Worm (Caenorhabditis elegans) whole organism, L4 larva: ENCODE data around the gene F23A7.3.

Experiments
- F10B5.3 ChIP-seq: sonication (generic microtip); optimal IDR thresholded peaks from 2 replicates; lab custom pipeline; 2016; ENCODE audit warnings: mild to moderate bottlenecking, missing genetic modification characterization, missing compliant biosample characterization
- F26F4.8 ChIP-seq: fragments of 200-800 bp; sonication (Bioruptor generic); conservative IDR thresholded peaks from 2 replicates; pipeline ENCODE4 v1.3.6; 2022; ENCODE audit warnings: missing genetic modification characterization, missing compliant biosample characterization
- F37D6.2 ChIP-seq: sonication (generic microtip); optimal IDR thresholded peaks from 2 replicates; lab custom pipeline; 2016; ENCODE audit warnings: mild to moderate bottlenecking, missing genetic modification characterization, missing compliant biosample characterization
- F44E2.7 ChIP-seq: fragments of 200-800 bp; sonication (Bioruptor generic); IDR thresholded peaks from 2 replicates; pipeline ENCODE4 v2.1.2; 2022; ENCODE audit warnings: missing genetic modification characterization, missing compliant biosample characterization
- F49E8.2 ChIP-seq: sonication (generic microtip); optimal IDR thresholded peaks from 2 replicates; lab custom pipeline; 2016; ENCODE audit warnings: missing compliant biosample characterization, mild to moderate bottlenecking, missing genetic modification characterization, borderline replicate concordance
- R02D3.7 ChIP-seq: fragments of 150-350 bp; sonication (generic microtip); optimal IDR thresholded peaks from 3 replicates; lab custom pipeline; 2014; ENCODE audit warnings: missing biosample characterization, missing genetic modification characterization
- Y105C5A.15 ChIP-seq: fragments of 200-800 bp; sonication (Bioruptor generic); IDR thresholded peaks from 2 replicates; pipeline ENCODE4 v1.3.6; 2022; ENCODE audit warnings: missing genetic modification characterization, missing compliant biosample characterization
- Y48G9A.11 ChIP-seq: fragments of 200-800 bp; sonication (Bioruptor generic); IDR thresholded peaks from 2 replicates; pipeline ENCODE4 v1.3.6; 2022; ENCODE audit warnings: missing genetic modification reagents, missing genetic modification characterization, missing compliant biosample characterization
- Y5F2A.4 ChIP-seq: fragments of 200-800 bp; sonication (Bioruptor generic); optimal IDR thresholded peaks from 2 replicates; lab custom pipeline; 2018; ENCODE audit warnings: mild to moderate bottlenecking, missing genetic modification characterization, missing compliant biosample characterization
- aha-1 ChIP-seq: fragments of 150-350 bp; peaks from one replicate; lab custom pipeline; 2014; ENCODE audit warnings: missing biosample characterization, missing genetic modification characterization
- arid-1 ChIP-seq: fragments of 200-800 bp; sonication (Bioruptor generic); conservative IDR thresholded peaks from 2 replicates; pipeline ENCODE4 v1.3.6; 2022; ENCODE audit warnings: missing genetic modification reagents, missing genetic modification characterization, missing compliant biosample characterization
- attf-4 ChIP-seq: sonication (generic microtip); optimal IDR thresholded peaks from 3 replicates; lab custom pipeline; 2017; ENCODE audit warnings: missing biosample characterization, missing genetic modification characterization
- ceh-28 ChIP-seq: fragments of 150-350 bp; optimal IDR thresholded peaks from 2 replicates; lab custom pipeline; 2014; ENCODE audit warnings: missing biosample characterization, missing genetic modification reagents, missing genetic modification characterization
- ceh-32 ChIP-seq: sonication (generic microtip); optimal IDR thresholded peaks from 2 replicates; lab custom pipeline; 2016; ENCODE audit warnings: mild to moderate bottlenecking, missing genetic modification characterization, missing compliant biosample characterization; ENCODE audit not compliant: poor library complexity
- ceh-62 ChIP-seq: sonication (generic microtip); optimal IDR thresholded peaks from 2 replicates; lab custom pipeline; 2017; ENCODE audit warnings: missing biosample characterization, missing genetic modification characterization
- ceh-82 ChIP-seq: sonication (generic microtip); optimal IDR thresholded peaks from 2 replicates; lab custom pipeline; 2017; ENCODE audit warnings: missing biosample characterization, missing genetic modification characterization
- ces-1 ChIP-seq: fragments of 150-350 bp; sonication (generic microtip); optimal IDR thresholded peaks from 4 replicates; lab custom pipeline; 2014; ENCODE audit warnings: missing biosample characterization, missing genetic modification reagents, missing genetic modification characterization
- cey-2 ChIP-seq: sonication (generic microtip); optimal IDR thresholded peaks from 3 replicates; lab custom pipeline; 2017; ENCODE audit warnings: missing genetic modification characterization, mild to moderate bottlenecking, missing compliant biosample characterization, antibody characterized with exemption, borderline replicate concordance; ENCODE audit not compliant: insufficient read depth
- daf-12 ChIP-seq: fragments of 150-350 bp; optimal IDR thresholded peaks from 2 replicates; lab custom pipeline; 2014; ENCODE audit warnings: missing biosample characterization, missing genetic modification reagents, missing genetic modification characterization
- daf-8 ChIP-seq: fragments of 200-800 bp; sonication (Bioruptor generic); IDR thresholded peaks from 2 replicates; pipeline ENCODE4 v1.3.6; 2022; ENCODE audit warnings: missing genetic modification characterization, missing compliant biosample characterization
- dpl-1 ChIP-seq: fragments of 150-350 bp; optimal IDR thresholded peaks from 2 replicates; lab custom pipeline; 2014; ENCODE audit warnings: missing biosample characterization, missing genetic modification reagents, missing genetic modification characterization
- duxl-1 ChIP-seq: sonication (generic microtip); optimal IDR thresholded peaks from 2 replicates; lab custom pipeline; 2016; ENCODE audit warnings: mild to moderate bottlenecking, missing genetic modification characterization, moderate library complexity, missing compliant biosample characterization; ENCODE audit not compliant: poor library complexity
- dve-1 ChIP-seq: sonication (generic microtip); optimal IDR thresholded peaks from 2 replicates; lab custom pipeline; 2017; ENCODE audit warnings: antibody characterized with exemption, mild to moderate bottlenecking, missing genetic modification characterization, missing compliant biosample characterization; ENCODE audit not compliant: insufficient read depth
- egl-27 ChIP-seq: sonication (generic microtip); optimal IDR thresholded peaks from 3 replicates; lab custom pipeline; 2017; ENCODE audit warnings: missing biosample characterization, missing genetic modification reagents, missing genetic modification characterization
- egl-43 ChIP-seq: fragments of 200-800 bp; sonication (Bioruptor generic); IDR thresholded peaks from 2 replicates; pipeline ENCODE4 v1.3.6; 2022; ENCODE audit warnings: missing genetic modification reagents, missing genetic modification characterization, missing compliant biosample characterization
- fos-1 ChIP-seq: fragments of 150-350 bp; optimal IDR thresholded peaks from 2 replicates; lab custom pipeline; 2014; ENCODE audit warnings: missing biosample characterization, missing genetic modification characterization
- hif-1 ChIP-seq, 2 experiments: sonication (generic microtip); optimal IDR thresholded peaks; 2 replicates each; lab custom pipeline; 2016 to 2017; ENCODE audit warnings: missing compliant biosample characterization in 2 of 2, missing genetic modification characterization in 2 of 2, missing genetic modification reagents in 2 of 2, missing genotype in 2 of 2, mild to moderate bottlenecking in 1 of 2
- jun-1 ChIP-seq: fragments of 150-350 bp; optimal IDR thresholded peaks from 2 replicates; lab custom pipeline; 2014; ENCODE audit warnings: missing biosample characterization, missing genetic modification reagents, missing genetic modification characterization
- lin-15B ChIP-seq: fragments of 150-350 bp; sonication (generic microtip); optimal IDR thresholded peaks from 3 replicates; lab custom pipeline; 2014; ENCODE audit warnings: missing biosample characterization, missing genetic modification characterization
- lin-29 ChIP-seq: fragments of 200-800 bp; sonication (Bioruptor generic); IDR thresholded peaks from 2 replicates; pipeline ENCODE4 v1.3.6; 2022; ENCODE audit warnings: missing genetic modification reagents, missing genetic modification characterization, missing compliant biosample characterization
- lin-39 ChIP-seq: fragments of 150-350 bp; optimal IDR thresholded peaks from 2 replicates; lab custom pipeline; 2014; ENCODE audit warnings: missing biosample characterization, missing genetic modification reagents, missing genetic modification characterization
- lsy-2 ChIP-seq, 2 experiments: fragments of 150-350 bp in 1 of 2; sonication (generic microtip) in 1 of 2; optimal IDR thresholded peaks; 2 replicates each; lab custom pipeline; 2014 to 2017; ENCODE audit warnings: missing biosample characterization in 2 of 2, missing genetic modification characterization in 2 of 2
- madf-5 ChIP-seq, 2 experiments: fragments of 200-800 bp; sonication (Bioruptor generic); IDR thresholded peaks; 2 replicates each; pipeline ENCODE4 v1.3.6; 2022; ENCODE audit warnings: missing compliant biosample characterization in 2 of 2, missing genetic modification characterization in 2 of 2
- mdl-1 ChIP-seq, 2 experiments: fragments of 150-350 bp in 1 of 2; sonication (generic microtip) in 1 of 2; optimal IDR thresholded peaks; 2 replicates each; lab custom pipeline; 2014 to 2017; ENCODE audit warnings: missing biosample characterization in 2 of 2, missing genetic modification characterization in 2 of 2
- mxl-3 ChIP-seq: fragments of 200-800 bp; sonication (Bioruptor generic); optimal IDR thresholded peaks from 2 replicates; lab custom pipeline; 2018; ENCODE audit warnings: mild to moderate bottlenecking, missing genetic modification characterization, missing compliant biosample characterization
- nhr-111 ChIP-seq: fragments of 200-800 bp; sonication (Bioruptor generic); optimal IDR thresholded peaks from 2 replicates; lab custom pipeline; 2018; ENCODE audit warnings: mild to moderate bottlenecking, missing genetic modification characterization, missing compliant biosample characterization
- nhr-237 ChIP-seq: sonication (generic microtip); optimal IDR thresholded peaks from 2 replicates; lab custom pipeline; 2017; ENCODE audit warnings: missing biosample characterization, missing genetic modification characterization
- nhr-28 ChIP-seq: fragments of 150-350 bp; optimal IDR thresholded peaks from 2 replicates; lab custom pipeline; 2014; ENCODE audit warnings: missing biosample characterization, missing genetic modification characterization
- nhr-41 ChIP-seq: fragments of 200-800 bp; sonication (Bioruptor generic); IDR thresholded peaks from 2 replicates; pipeline ENCODE4 v1.3.6; 2022; ENCODE audit warnings: missing genetic modification reagents, missing genetic modification characterization, missing compliant biosample characterization
- nhr-6 ChIP-seq: fragments of 150-350 bp; optimal IDR thresholded peaks from 2 replicates; lab custom pipeline; 2014; ENCODE audit warnings: missing biosample characterization, missing genetic modification characterization
- nhr-76 ChIP-seq: fragments of 150-350 bp; optimal IDR thresholded peaks from 2 replicates; lab custom pipeline; 2014; ENCODE audit warnings: missing biosample characterization, missing genetic modification characterization
- nhr-77 ChIP-seq: fragments of 150-350 bp; optimal IDR thresholded peaks from 2 replicates; lab custom pipeline; 2014; ENCODE audit warnings: missing biosample characterization, missing genetic modification characterization
- rbr-2 ChIP-seq: sonication (generic microtip); optimal IDR thresholded peaks from 2 replicates; lab custom pipeline; 2016; ENCODE audit warnings: missing genotype, missing genetic modification characterization, missing compliant biosample characterization
- saeg-2 ChIP-seq: fragments of 200-800 bp; sonication (Bioruptor generic); IDR thresholded peaks from 2 replicates; pipeline ENCODE4 v1.3.6; 2022; ENCODE audit warnings: missing genetic modification reagents, missing genetic modification characterization, missing compliant biosample characterization
- sdz-12 ChIP-seq: fragments of 200-800 bp; sonication (Bioruptor generic); optimal IDR thresholded peaks from 2 replicates; lab custom pipeline; 2018; ENCODE audit warnings: mild to moderate bottlenecking, missing genetic modification characterization, missing compliant biosample characterization
- snpc-4 ChIP-seq: fragments of 150-350 bp; optimal IDR thresholded peaks from 2 replicates; lab custom pipeline; 2014; ENCODE audit warnings: missing biosample characterization, missing genetic modification characterization
- spr-3 ChIP-seq: fragments of 200-800 bp; sonication (Bioruptor generic); optimal IDR thresholded peaks from 2 replicates; lab custom pipeline; 2018; ENCODE audit warnings: mild to moderate bottlenecking, missing genetic modification characterization, missing compliant biosample characterization
- unc-62 ChIP-seq, 3 experiments: fragments of 150-350 bp in 1 of 3; sonication (generic microtip); optimal IDR thresholded peaks in 2 of 3; peaks in 1 of 3; 1 replicate in 1 of 3; 2 replicates in 2 of 3; lab custom pipeline; 2014 to 2017; ENCODE audit warnings: missing biosample characterization in 3 of 3, missing genetic modification characterization in 3 of 3, missing genetic modification reagents in 3 of 3, missing genotype in 1 of 3
- zfp-2 ChIP-seq: sonication (generic microtip); optimal IDR thresholded peaks from 2 replicates; lab custom pipeline; 2016; ENCODE audit warnings: mild to moderate bottlenecking, missing genetic modification characterization, missing compliant biosample characterization
- zfp-3 ChIP-seq: fragments of 200-800 bp; sonication (Bioruptor generic); conservative IDR thresholded peaks from 2 replicates; pipeline ENCODE4 v1.3.6; 2022; ENCODE audit warnings: missing genetic modification reagents, missing genetic modification characterization, missing compliant biosample characterization
- zip-11 ChIP-seq: fragments of 200-800 bp; sonication (Bioruptor generic); IDR thresholded peaks from 2 replicates; pipeline ENCODE4 v1.3.6; 2022; ENCODE audit warnings: missing genetic modification characterization, missing compliant biosample characterization
- ztf-7 ChIP-seq: fragments of 150-350 bp; optimal IDR thresholded peaks from 2 replicates; lab custom pipeline; 2014; ENCODE audit warnings: missing biosample characterization, missing genetic modification characterization

Gene F23A7.3

DNA sequence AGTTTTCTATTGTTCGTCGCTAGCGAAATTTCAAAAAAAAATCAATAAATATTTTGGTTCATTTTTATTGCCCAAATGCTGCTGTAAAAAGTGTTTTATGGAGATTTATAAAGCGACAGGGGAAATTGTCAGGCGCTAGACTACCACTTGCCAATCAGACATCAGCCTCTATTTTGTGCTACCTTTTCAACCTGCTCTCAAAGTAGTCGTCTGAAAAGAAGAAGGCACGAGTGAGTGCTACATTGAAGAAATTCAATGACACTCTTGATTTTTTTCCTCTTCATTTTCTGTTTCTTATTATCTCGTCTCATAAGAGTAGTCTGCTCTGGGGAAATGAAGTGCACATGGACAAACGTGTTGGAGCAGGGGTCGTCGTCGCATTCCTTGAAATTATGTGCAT is 13.9 kb upstream of the F23A7.3 start (continued):
- TF ChIP-seq ztf-7 (tag; lab: Kevin White, UChicago): peak; percentile 60
- TF ChIP-seq nhr-28 (tag; lab: Kevin White, UChicago): peak; percentile 42
- TF ChIP-seq ceh-32 (tag; lab: Kevin White, UChicago): no peak
- TF ChIP-seq F10B5.3 (tag; lab: Kevin White, UChicago): peak; percentile 90
- TF ChIP-seq ceh-82 (tag; lab: Kevin White, UChicago): no peak
- peak; percentile 47; the same call in 1 of the 2 replicates for TF ChIP-seq lin-29 (GFP tag; lab: Robert Waterston, UW)
- no peak for TF ChIP-seq Y48G9A.11 (GFP tag; lab: Robert Waterston, UW)
- TF ChIP-seq ceh-62 (tag; lab: Kevin White, UChicago): no peak
- no peak for TF ChIP-seq nhr-237 (tag; lab: Kevin White, UChicago)
- TF ChIP-seq zfp-3 (GFP tag; lab: Robert Waterston, UW): no peak
- no peak for TF ChIP-seq sdz-12 (GFP tag; lab: Kevin White, UChicago)
- TF ChIP-seq F49E8.2 (tag; lab: Kevin White, UChicago): no peak
- no peak for TF ChIP-seq F44E2.7 (GFP tag; lab: Robert Waterston, UW)
- peak; percentile 87 for TF ChIP-seq F37D6.2 (tag; lab: Kevin White, UChicago)
- TF ChIP-seq madf-5 (GFP tag; IDR thresholded peaks at IDR 0.05; lab: Robert Waterston, UW): no peak
- TF ChIP-seq hif-1 (tag; optimal IDR thresholded peaks at IDR 0.05; lab: Kevin White, UChicago): peak in 1 of 2 experiments; percentile 35
- TF ChIP-seq saeg-2: no peak
- peak; percentile 50 for TF ChIP-seq ces-1
- peak; percentile 69 for TF ChIP-seq duxl-1 (tag; lab: Kevin White, UChicago)
- TF ChIP-seq snpc-4: no peak
- TF ChIP-seq Y105C5A.15: no peak
- TF ChIP-seq daf-8 (GFP tag; lab: Robert Waterston, UW): no peak
- peak; percentile 67 for TF ChIP-seq jun-1 (tag; lab: Kevin White, UChicago)
- TF ChIP-seq rbr-2 (tag; lab: Kevin White, UChicago): peak; percentile 91
- TF ChIP-seq egl-43 (GFP tag; lab: Robert Waterston, UW): no peak
- no peak for TF ChIP-seq arid-1 (GFP tag; lab: Robert Waterston, UW)
- TF ChIP-seq egl-27 (tag; lab: Kevin White, UChicago): no peak
- peak; percentile 63 for TF ChIP-seq dve-1 (tag; lab: Kevin White, UChicago)
- TF ChIP-seq mxl-3: peak; percentile 23
- TF ChIP-seq nhr-41: no peak
- no peak for TF ChIP-seq F26F4.8
- TF ChIP-seq cey-2 (tag; lab: Kevin White, UChicago): no peak
- no peak for TF ChIP-seq fos-1 (tag; lab: Kevin White, UChicago)
- TF ChIP-seq zip-11: no peak
- peak; percentile 32 for TF ChIP-seq dpl-1 (GFP tag; lab: Kevin White, UChicago)
- TF ChIP-seq nhr-111 (GFP tag; lab: Kevin White, UChicago): no peak
- TF ChIP-seq lin-39: no peak
- TF ChIP-seq unc-62 (GFP tag; optimal IDR thresholded peaks at IDR 0.05 in 1 of 2; lab: Kevin White, UChicago): no peak
- TF ChIP-seq unc-62 (tag; optimal IDR thresholded peaks at IDR 0.05; lab: Kevin White, UChicago): no peak
- peak; percentile 62 for TF ChIP-seq aha-1 (tag; lab: Kevin White, UChicago)
- no peak for TF ChIP-seq lin-15B (tag; lab: Kevin White, UChicago)
- TF ChIP-seq nhr-76 (tag; lab: Kevin White, UChicago): no peak
- peak; percentile 35 for TF ChIP-seq nhr-6 (tag; lab: Kevin White, UChicago)
- TF ChIP-seq spr-3: peak; percentile 36
- peak; percentile 39 to 83 for TF ChIP-seq lsy-2 (tag; optimal IDR thresholded peaks at IDR 0.05; lab: Kevin White, UChicago)
- TF ChIP-seq nhr-77 (tag; lab: Kevin White, UChicago): peak; percentile 90
- peak in 1 of 2 experiments; percentile 29 for TF ChIP-seq mdl-1 (tag; optimal IDR thresholded peaks at IDR 0.05; lab: Kevin White, UChicago)
- no peak for TF ChIP-seq zfp-2 (tag; lab: Kevin White, UChicago)
- no peak for TF ChIP-seq daf-12
- peak; percentile 68 for TF ChIP-seq ceh-28 (tag; lab: Kevin White, UChicago)
- TF ChIP-seq R02D3.7: no peak
- TF ChIP-seq attf-4 (tag; lab: Kevin White, UChicago): no peak
- no peak for TF ChIP-seq Y5F2A.4 (GFP tag; lab: Kevin White, UChicago)
